Fruit fly (Drosophila melanogaster) whole organism, pupa: Measurements from ENCODE around the gene Pmi.

Experiments used
- CG10348 ChIP-seq: fragments of 200-800 bp; sonication (Bioruptor generic); IDR thresholded peaks from 2 replicates; pipeline ENCODE4 v1.3.6; 2022; ENCODE audit warnings: missing biosample characterization, missing genetic modification characterization
- CG13204 ChIP-seq: fragments of 200-800 bp; sonication (Bioruptor generic); optimal IDR thresholded peaks from 2 replicates; lab custom pipeline; 2018; ENCODE audit warnings: missing biosample characterization, mild to moderate bottlenecking, missing genetic modification characterization, moderate library complexity
- CG14655 ChIP-seq: fragments of 200-800 bp; sonication (Bioruptor generic); optimal IDR thresholded peaks from 3 replicates; lab custom pipeline; 2017; ENCODE audit warnings: mild to moderate bottlenecking, missing biosample characterization, missing genetic modification reagents, missing genetic modification characterization
- CG15710 ChIP-seq: fragments of 200-800 bp; sonication (Bioruptor generic); optimal IDR thresholded peaks from 2 replicates; lab custom pipeline; 2018; ENCODE audit warnings: missing biosample characterization, mild to moderate bottlenecking, missing genetic modification characterization, moderate library complexity
- CG34367 ChIP-seq: fragments of 200-800 bp; sonication (Bioruptor generic); optimal IDR thresholded peaks from 2 replicates; lab custom pipeline; 2018; ENCODE audit warnings: missing biosample characterization, mild to moderate bottlenecking, missing genetic modification characterization
- CG4496 ChIP-seq: fragments of 200-800 bp; sonication (Bioruptor generic); IDR thresholded peaks from 3 replicates; pipeline ENCODE4 v1.3.6; 2022; ENCODE audit warnings: missing biosample characterization, missing genetic modification characterization
- CG8159 ChIP-seq: fragments of 200-800 bp; sonication (Bioruptor generic); optimal IDR thresholded peaks from 3 replicates; lab custom pipeline; 2018; ENCODE audit warnings: missing biosample characterization, mild to moderate bottlenecking, missing genetic modification characterization, moderate library complexity
- CG9948 ChIP-seq: fragments of 200-800 bp; sonication (Bioruptor generic); optimal IDR thresholded peaks from 2 replicates; lab custom pipeline; 2018; ENCODE audit warnings: missing biosample characterization, mild to moderate bottlenecking, missing genetic modification characterization, moderate library complexity
- D1 ChIP-seq: fragments of 200-800 bp; sonication (Bioruptor generic); optimal IDR thresholded peaks from 2 replicates; lab custom pipeline; 2018; ENCODE audit warnings: missing biosample characterization, mild to moderate bottlenecking, missing genetic modification characterization, moderate library complexity
- EcR ChIP-seq: fragments of 200-800 bp; sonication (Bioruptor generic); optimal IDR thresholded peaks from 3 replicates; lab custom pipeline; 2019; ENCODE audit warnings: missing biosample characterization, missing genetic modification characterization, mild to moderate bottlenecking, moderate library complexity, missing genetic modification reagents
- Ets98B ChIP-seq: fragments of 200-800 bp; sonication (Bioruptor generic); IDR thresholded peaks from 2 replicates; pipeline ENCODE4 v1.3.6; 2022; ENCODE audit warnings: missing biosample characterization, missing genetic modification characterization
- Pif1B ChIP-seq: fragments of 200-800 bp; sonication (Bioruptor generic); optimal IDR thresholded peaks from 3 replicates; lab custom pipeline; 2016; ENCODE audit warnings: missing biosample characterization, missing genetic modification characterization
- gl ChIP-seq: fragments of 200-800 bp; sonication (Bioruptor generic); optimal IDR thresholded peaks from 2 replicates; lab custom pipeline; 2018; ENCODE audit warnings: missing biosample characterization, mild to moderate bottlenecking, missing genetic modification characterization
- rn ChIP-seq: fragments of 200-800 bp; sonication (Bioruptor generic); IDR thresholded peaks from 2 replicates; pipeline ENCODE4 v1.3.6; 2022; ENCODE audit warnings: missing biosample characterization, missing genetic modification characterization

- TF ChIP-seq rn (GFP tag; lab: Robert Waterston, UW) (no peak), CG10348 (no peak), EcR (GFP tag; lab: Kevin White, UChicago) (no peak), CG15710 (no peak), CG14655 (no peak), CG34367 (tag; lab: Kevin White, UChicago) (no peak), gl (tag; lab: Kevin White, UChicago) (no peak), D1 (tag; lab: Kevin White, UChicago) (no peak), Ets98B (no peak), CG13204 (GFP tag; lab: Kevin White, UChicago) (no peak), CG8159 (tag; lab: Kevin White, UChicago) (no peak), Pif1B (GFP tag; lab: Kevin White, UChicago) (no peak), CG9948 (no peak), CG4496 (GFP tag; lab: Robert Waterston, UW) (no peak)
Observed at dm6 chr3L:5787476-5787875, 7.6 kb downstream of the Pmi start.
